Worm (Caenorhabditis elegans): ENCODE data around the gene prdx-3.

ce11 chrIII:4429402-4429801 is 22.2 kb downstream of the prdx-3 start, which contains the start of gene C28A5.6:
- no peak for TF ChIP-seq unc-39 (tag; optimal IDR thresholded peaks at IDR 0.05)
- no peak for TF ChIP-seq pha-4 (tag; optimal IDR thresholded peaks at IDR 0.05)

Data from whole organism, L3 larva.